Worm (Caenorhabditis elegans): ENCODE results near the gene K01H12.4.
"Not testable (repeated sequence)": the region's sequence is repeated elsewhere in the genome, so short reads cannot be mapped to it uniquely, and the experiment has no call there.

Gene K01H12.4

ce11 chrIV:9739001-9739400 is 26.1 kb downstream of the K01H12.4 start:
- TF ChIP-seq ceh-90 (tag; optimal IDR thresholded peaks at IDR 0.05) (no peak), nhr-11 (tag; optimal IDR thresholded peaks at IDR 0.05) (no peak), ets-5 (GFP tag; IDR thresholded peaks at IDR 0.05) (no peak), rnt-1 (tag; optimal IDR thresholded peaks at IDR 0.05) (no peak), elt-2 (tag; optimal IDR thresholded peaks at IDR 0.05) (no peak), lin-39 (tag; optimal IDR thresholded peaks at IDR 0.05) (no peak), efl-3 (GFP tag; optimal IDR thresholded peaks at IDR 0.05) (no peak), hpl-2 (GFP tag; optimal IDR thresholded peaks at IDR 0.05) (no peak), ceh-8 (GFP tag; optimal IDR thresholded peaks at IDR 0.05) (no peak), unc-30 (tag; optimal IDR thresholded peaks at IDR 0.05) (no peak), dpl-1 (GFP tag; optimal IDR thresholded peaks at IDR 0.05) (no peak), ceh-82 (tag; optimal IDR thresholded peaks at IDR 0.05) (no peak), snpc-4 (tag; optimal IDR thresholded peaks at IDR 0.05) (no peak), aly-2 (tag; optimal IDR thresholded peaks at IDR 0.05) (no peak)

DNA sequence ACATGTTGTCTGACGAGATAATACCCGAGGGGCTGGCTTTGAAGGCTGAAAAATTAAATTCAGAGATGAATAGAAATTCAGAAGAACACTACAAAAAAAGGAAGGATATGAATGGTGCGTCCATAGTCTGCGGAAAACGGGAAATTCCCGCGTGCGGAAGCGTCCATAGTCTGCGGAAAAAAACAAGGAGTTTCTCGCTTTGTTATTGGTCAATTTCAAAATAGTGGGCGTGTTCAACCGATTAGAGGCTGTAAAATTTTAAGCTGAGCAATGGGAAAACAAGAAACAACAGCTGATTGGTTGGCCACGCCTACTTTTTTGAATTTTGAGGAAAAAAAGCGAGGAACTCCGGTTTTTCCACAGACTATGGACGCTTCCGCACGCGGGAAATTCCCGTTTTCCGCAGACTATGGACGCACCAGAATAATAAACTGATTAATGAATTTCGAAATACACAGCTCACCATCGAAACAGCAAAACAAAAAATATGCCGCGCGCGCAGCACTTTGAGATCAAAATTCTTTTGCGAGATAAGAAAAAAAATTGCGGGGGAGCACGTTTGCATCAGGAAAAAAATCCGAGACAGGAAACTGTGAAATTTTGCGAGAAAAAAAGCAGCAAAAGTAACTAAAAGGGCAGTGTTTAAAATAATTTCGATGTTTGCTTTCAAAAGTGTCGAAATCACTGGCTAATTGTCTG is 28.1 kb downstream of the K01H12.4 start, which contains the start of gene gln-6:
Gene gln-6, minus strand, starts transcription at position 51 of the 699 bp plus-strand sequence.
- peak in 1 of 2 experiments; percentile 8 for TF ChIP-seq efl-1 (optimal IDR thresholded peaks at IDR 0.05)
- not testable (repeated sequence) for TF ChIP-seq efl-1 (GFP tag; optimal IDR thresholded peaks at IDR 0.05 in 1 of 2)

DNA sequence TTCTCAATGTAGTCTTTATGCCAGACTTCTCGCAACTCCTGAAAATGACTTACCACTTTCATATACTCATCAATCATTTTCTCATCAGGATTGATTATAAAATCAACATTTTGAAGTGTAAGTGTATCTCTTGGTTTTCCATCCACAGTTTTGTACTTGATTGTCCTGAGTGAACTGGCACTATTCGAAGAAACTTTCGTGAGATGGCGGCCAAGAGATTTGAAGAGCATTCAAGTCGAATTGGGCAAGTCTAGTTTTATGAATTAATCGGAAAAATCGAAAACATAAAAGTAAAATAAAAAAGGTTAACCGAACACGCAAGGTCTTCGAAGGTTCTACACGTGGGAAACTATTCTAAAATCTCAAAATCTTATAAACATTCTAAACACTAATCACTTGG is 30.0 kb downstream of the K01H12.4 start, which contains the start of gene C28D4.7:
Gene C28D4.7, minus strand, starts transcription at position 265 of the 400 bp plus-strand sequence.
- no peak for TF ChIP-seq swsn-7 (tag; optimal IDR thresholded peaks at IDR 0.05)
- TF ChIP-seq alr-1 (tag; optimal IDR thresholded peaks at IDR 0.05; ENCODE audit: borderline replicate concordance), result no peak
- TF ChIP-seq nhr-85 (tag), result no peak
- TF ChIP-seq blmp-1 (tag; optimal IDR thresholded peaks at IDR 0.05), result no peak
- TF ChIP-seq fkh-4 (tag; optimal IDR thresholded peaks at IDR 0.05; ENCODE audit: borderline replicate concordance), result no peak
- no peak for TF ChIP-seq nhr-71 (tag; optimal IDR thresholded peaks at IDR 0.05)
- TF ChIP-seq C04F5.9 (tag; optimal IDR thresholded peaks at IDR 0.05), result no peak
- no peak for TF ChIP-seq unc-30 (tag; optimal IDR thresholded peaks at IDR 0.05)
- TF ChIP-seq dsc-1 (tag; optimal IDR thresholded peaks at IDR 0.05), result no peak
- no peak for TF ChIP-seq efl-3 (GFP tag; optimal IDR thresholded peaks at IDR 0.05)
- TF ChIP-seq lin-13 (GFP tag; optimal IDR thresholded peaks at IDR 0.05), result no peak
- TF ChIP-seq C16A3.4 (tag; optimal IDR thresholded peaks at IDR 0.05), result no peak

DNA sequence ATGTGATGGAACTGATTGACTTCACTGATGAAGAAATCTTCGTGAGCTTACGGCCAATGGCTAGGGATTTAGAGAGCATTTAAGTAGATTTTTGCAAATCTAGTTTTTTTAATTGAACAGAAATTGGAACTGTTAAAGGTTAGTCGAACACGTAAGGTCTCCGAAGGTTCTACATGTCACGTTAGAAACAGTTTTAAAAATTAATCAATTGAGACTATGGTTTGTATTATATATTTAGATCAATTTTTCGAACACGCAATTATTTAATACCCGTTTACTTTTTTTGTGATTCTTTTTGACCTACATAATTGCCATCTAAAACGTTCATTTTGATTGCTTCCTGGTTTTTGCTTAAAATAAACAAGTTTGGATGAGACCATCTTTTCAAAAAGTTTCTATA is 32.0 kb downstream of the K01H12.4 start, which contains the start of gene C28D4.4:
Gene C28D4.4, minus strand, starts transcription at position 101 of the 400 bp plus-strand sequence.
- TF ChIP-seq unc-98 (GFP tag; IDR thresholded peaks at IDR 0.05), result no peak
- TF ChIP-seq fkh-8 (tag; optimal IDR thresholded peaks at IDR 0.05), result no peak
- TF ChIP-seq nhr-85 (tag), result no peak
- no peak for TF ChIP-seq mdl-1 (tag; optimal IDR thresholded peaks at IDR 0.05)
- TF ChIP-seq nhr-12 (tag; optimal IDR thresholded peaks at IDR 0.05), result no peak
- TF ChIP-seq lir-3 (tag; optimal IDR thresholded peaks at IDR 0.05; ENCODE audit: poor library complexity), result no peak
- TF ChIP-seq ztf-11 (tag; optimal IDR thresholded peaks at IDR 0.05), result no peak
- TF ChIP-seq grh-1 (GFP tag; IDR thresholded peaks at IDR 0.05), result no peak
- no peak for TF ChIP-seq tlp-1 (tag; optimal IDR thresholded peaks at IDR 0.05)
- TF ChIP-seq efl-1 (optimal IDR thresholded peaks at IDR 0.05), result no peak
- TF ChIP-seq efl-1 (GFP tag; optimal IDR thresholded peaks at IDR 0.05 in 1 of 2), result no peak
- TF ChIP-seq ces-1 (GFP tag; optimal IDR thresholded peaks at IDR 0.05), result no peak
- no peak for TF ChIP-seq fkh-10 (GFP tag; optimal IDR thresholded peaks at IDR 0.05)
- TF ChIP-seq aha-1 (tag; optimal IDR thresholded peaks at IDR 0.05), result no peak
- no peak for TF ChIP-seq snu-23 (GFP tag; optimal IDR thresholded peaks at IDR 0.05)
- TF ChIP-seq isw-1 (GFP tag; IDR thresholded peaks at IDR 0.05), result no peak
- no peak for TF ChIP-seq egl-13 (tag; optimal IDR thresholded peaks at IDR 0.05)
- TF ChIP-seq jun-1 (tag; optimal IDR thresholded peaks at IDR 0.05), result no peak
- no peak for TF ChIP-seq alr-1 (tag; optimal IDR thresholded peaks at IDR 0.05; ENCODE audit: borderline replicate concordance)

Measured in whole organism, L1 larva.